Fruit fly (Drosophila melanogaster) whole organism, embryonic: ENCODE measurements around the gene CG31637.

ENCODE experiments used
- Aef1 ChIP-seq: fragments of 200-800 bp; sonication (Bioruptor generic); IDR thresholded peaks from 3 replicates; pipeline ENCODE4 v1.3.6; 2022; ENCODE audit warnings: missing biosample characterization, missing genetic modification characterization
- BEAF-32 ChIP-seq: fragments of 200-800 bp; sonication (Bioruptor generic); optimal IDR thresholded peaks from 3 replicates; lab custom pipeline; 2017; ENCODE audit warnings: missing biosample characterization, missing genetic modification characterization, mild to moderate bottlenecking, moderate library complexity, missing genetic modification reagents
- Bgb ChIP-seq: fragments of 200-800 bp; sonication (Bioruptor generic); IDR thresholded peaks from 2 replicates; pipeline ENCODE4 v1.3.6; 2022; ENCODE audit warnings: missing biosample characterization, missing genetic modification characterization; ENCODE audit not compliant: partially characterized antibody
- CG1024 ChIP-seq: fragments of 200-800 bp; sonication (Bioruptor generic); IDR thresholded peaks from 2 replicates; pipeline ENCODE4 v1.3.6; 2022; ENCODE audit warnings: missing biosample characterization, missing genetic modification characterization
- CG10267 ChIP-seq: fragments of 200-800 bp; sonication (Bioruptor generic); optimal IDR thresholded peaks from 2 replicates; lab custom pipeline; 2018; ENCODE audit warnings: missing biosample characterization, mild to moderate bottlenecking, missing genetic modification characterization, moderate library complexity
- CG10431 ChIP-seq: fragments of 200-800 bp; sonication (Bioruptor generic); optimal IDR thresholded peaks from 3 replicates; lab custom pipeline; 2018; ENCODE audit warnings: missing biosample characterization, mild to moderate bottlenecking, missing genetic modification characterization
- CG12769 ChIP-seq: fragments of 200-800 bp; sonication (Bioruptor generic); optimal IDR thresholded peaks from 2 replicates; lab custom pipeline; 2019; ENCODE audit warnings: missing biosample characterization, mild to moderate bottlenecking, missing genetic modification characterization, moderate library complexity
- CG13624 ChIP-seq: fragments of 200-800 bp; sonication (Bioruptor generic); optimal IDR thresholded peaks from 2 replicates; lab custom pipeline; 2016; ENCODE audit warnings: missing biosample characterization, missing genetic modification characterization
- CG13894 ChIP-seq: fragments of 200-800 bp; sonication (Bioruptor generic); optimal IDR thresholded peaks from 3 replicates; lab custom pipeline; 2018; ENCODE audit warnings: missing biosample characterization, mild to moderate bottlenecking, missing genetic modification characterization, moderate library complexity
- CG1647 ChIP-seq: fragments of 200-800 bp; sonication (Bioruptor generic); optimal IDR thresholded peaks from 3 replicates; lab custom pipeline; 2016; ENCODE audit warnings: missing biosample characterization, missing genetic modification characterization
- CG18262 ChIP-seq: fragments of 200-800 bp; optimal IDR thresholded peaks from 3 replicates; lab custom pipeline; 2019; ENCODE audit warnings: missing biosample characterization, mild to moderate bottlenecking, missing genetic modification characterization, moderate library complexity
- CG30020 ChIP-seq: fragments of 200-800 bp; optimal IDR thresholded peaks from 2 replicates; lab custom pipeline; 2019; ENCODE audit warnings: missing biosample characterization, mild to moderate bottlenecking, missing genetic modification characterization, moderate library complexity
- CG30403 ChIP-seq: fragments of 200-800 bp; sonication (Bioruptor generic); optimal IDR thresholded peaks from 3 replicates; lab custom pipeline; 2016; ENCODE audit warnings: missing biosample characterization, missing genetic modification characterization
- CG32532 ChIP-seq: fragments of 200-800 bp; sonication (Bioruptor generic); IDR thresholded peaks from 2 replicates; pipeline ENCODE4 v1.3.6; 2022; ENCODE audit warnings: missing biosample characterization, missing genetic modification characterization
- CG34376 ChIP-seq: fragments of 200-800 bp; sonication (Bioruptor generic); optimal IDR thresholded peaks from 2 replicates; lab custom pipeline; 2018; ENCODE audit warnings: missing biosample characterization, mild to moderate bottlenecking, missing genetic modification characterization
- CG3726 ChIP-seq: fragments of 200-800 bp; sonication (Bioruptor generic); IDR thresholded peaks from 3 replicates; pipeline ENCODE4, ENCODE4 v1.3.6; 2022; ENCODE audit warnings: missing biosample characterization, missing genetic modification characterization
- CG5953 ChIP-seq: fragments of 200-800 bp; sonication (Bioruptor generic); IDR thresholded peaks from 2 replicates; pipeline ENCODE4 v1.3.6; 2022; ENCODE audit warnings: missing biosample characterization, missing genetic modification characterization
- CG6854 ChIP-seq: fragments of 200-800 bp; sonication (Bioruptor generic); optimal IDR thresholded peaks from 3 replicates; lab custom pipeline; 2017; ENCODE audit warnings: missing biosample characterization, mild to moderate bottlenecking, missing genetic modification characterization
- CG7928 ChIP-seq: fragments of 200-800 bp; sonication (Bioruptor generic); optimal IDR thresholded peaks from 2 replicates; lab custom pipeline; 2017; ENCODE audit warnings: missing biosample characterization, mild to moderate bottlenecking, missing genetic modification characterization
- CG9609 ChIP-seq: fragments of 200-800 bp; sonication (Bioruptor generic); optimal IDR thresholded peaks from 3 replicates; lab custom pipeline; 2016; ENCODE audit warnings: missing biosample characterization, missing genetic modification characterization
- CrebB ChIP-seq: fragments of 200-800 bp; sonication (Bioruptor generic); optimal IDR thresholded peaks from 3 replicates; lab custom pipeline; 2018; ENCODE audit warnings: missing biosample characterization, mild to moderate bottlenecking, missing genetic modification characterization
- D19A ChIP-seq: fragments of 200-800 bp; optimal IDR thresholded peaks from 3 replicates; lab custom pipeline; 2019; ENCODE audit warnings: missing biosample characterization, mild to moderate bottlenecking, missing genetic modification characterization, moderate library complexity
- Dref ChIP-seq: fragments of 200-800 bp; sonication (Bioruptor generic); IDR thresholded peaks from 2 replicates; pipeline ENCODE4 v1.3.6; 2022; ENCODE audit warnings: missing biosample characterization, missing genetic modification characterization
- Ets65A ChIP-seq: fragments of 200-800 bp; sonication (Bioruptor generic); peaks from one replicate; lab custom pipeline; 2016; ENCODE audit warnings: missing biosample characterization, missing genetic modification characterization
- HLHmδ ChIP-seq: fragments of 200-800 bp; sonication (Bioruptor generic); optimal IDR thresholded peaks from 2 replicates; lab custom pipeline; 2018; ENCODE audit warnings: missing biosample characterization, mild to moderate bottlenecking, missing genetic modification characterization, moderate library complexity
- Lim3 ChIP-seq: fragments of 200-800 bp; sonication (Bioruptor generic); IDR thresholded peaks from 2 replicates; pipeline ENCODE4 v1.3.6; 2022; ENCODE audit warnings: missing biosample characterization, missing genetic modification characterization
- Med ChIP-seq: fragments of 200-800 bp; sonication (Bioruptor generic); peaks from one replicate; lab custom pipeline; 2016; ENCODE audit warnings: missing biosample characterization, missing genetic modification characterization, mild to moderate bottlenecking, inconsistent platforms, moderate library complexity
- Myb ChIP-seq: fragments of 200-800 bp; sonication (Bioruptor generic); optimal IDR thresholded peaks from 2 replicates; lab custom pipeline; 2016; ENCODE audit warnings: missing biosample characterization, missing genetic modification characterization
- Nf-YB ChIP-seq: fragments of 200-800 bp; sonication (Bioruptor generic); optimal IDR thresholded peaks from 3 replicates; lab custom pipeline; 2019; ENCODE audit warnings: missing biosample characterization, mild to moderate bottlenecking, missing genetic modification characterization, moderate library complexity
- Opbp ChIP-seq: fragments of 200-800 bp; sonication (Bioruptor generic); IDR thresholded peaks from 3 replicates; pipeline ENCODE4 v1.3.6; 2022; ENCODE audit warnings: missing biosample characterization, missing genetic modification characterization; ENCODE audit not compliant: partially characterized antibody
- Stat92E ChIP-seq, 3 experiments: fragments of >200 bp in 2 of 3; fragments of 200-800 bp in 1 of 3; sonication (Bioruptor generic) in 1 of 3; optimal IDR thresholded peaks; 2 replicates each; lab custom pipeline; 2017 to 2019; ENCODE audit warnings: missing biosample characterization in 3 of 3, missing genetic modification characterization in 3 of 3, mild to moderate bottlenecking in 1 of 3, moderate library complexity in 1 of 3
- YL-1 ChIP-seq: fragments of 200-800 bp; sonication (Bioruptor generic); optimal IDR thresholded peaks from 3 replicates; lab custom pipeline; 2017; ENCODE audit warnings: missing biosample characterization, mild to moderate bottlenecking, missing genetic modification characterization
- ac ChIP-seq: fragments of 200-800 bp; sonication (Bioruptor generic); optimal IDR thresholded peaks from 3 replicates; lab custom pipeline; 2017; ENCODE audit warnings: missing biosample characterization, mild to moderate bottlenecking, missing genetic modification characterization
- chinmo ChIP-seq: fragments of 200-800 bp; sonication (Bioruptor generic); IDR thresholded peaks from 4 replicates; pipeline ENCODE4 v1.3.6; 2022; ENCODE audit warnings: missing biosample characterization, missing genetic modification characterization; ENCODE audit not compliant: partially characterized antibody
- cwo ChIP-seq: fragments of 200-800 bp; sonication (Bioruptor generic); optimal IDR thresholded peaks from 3 replicates; lab custom pipeline; 2017; ENCODE audit warnings: missing biosample characterization, missing genetic modification characterization, mild to moderate bottlenecking, moderate library complexity, missing genetic modification reagents
- dysf ChIP-seq: fragments of 200-800 bp; sonication (Bioruptor generic); IDR thresholded peaks from 3 replicates; pipeline ENCODE4 v1.3.6; 2022; ENCODE audit warnings: missing biosample characterization, missing genetic modification characterization
- eyg ChIP-seq: fragments of 200-800 bp; sonication (Bioruptor generic); optimal IDR thresholded peaks from 3 replicates; lab custom pipeline; 2016; ENCODE audit warnings: missing biosample characterization, missing genetic modification characterization
- fd102C ChIP-seq: fragments of 200-800 bp; sonication (Bioruptor generic); optimal IDR thresholded peaks from 2 replicates; lab custom pipeline; 2018; ENCODE audit warnings: missing biosample characterization, mild to moderate bottlenecking, missing genetic modification characterization, moderate library complexity
- kay ChIP-seq: fragments of 200-800 bp; sonication (Bioruptor generic); optimal IDR thresholded peaks from 2 replicates; lab custom pipeline; 2016; ENCODE audit warnings: missing biosample characterization, missing genetic modification characterization
- onecut ChIP-seq: fragments of 200-800 bp; sonication (Bioruptor generic); IDR thresholded peaks from 2 replicates; pipeline ENCODE4 v1.3.6; 2022; ENCODE audit warnings: missing biosample characterization, missing genetic modification characterization
- pita ChIP-seq: fragments of 200-800 bp; sonication (Bioruptor generic); optimal IDR thresholded peaks from 2 replicates; lab custom pipeline; 2017; ENCODE audit warnings: missing biosample characterization, mild to moderate bottlenecking, missing genetic modification characterization
- sens ChIP-seq: fragments of 200-800 bp; sonication (Bioruptor generic); peaks from one replicate; lab custom pipeline; 2016; ENCODE audit warnings: missing biosample characterization, missing genetic modification characterization
- sug ChIP-seq: fragments of 200-800 bp; optimal IDR thresholded peaks from 2 replicates; lab custom pipeline; 2019; ENCODE audit warnings: missing biosample characterization, mild to moderate bottlenecking, missing genetic modification characterization, moderate library complexity
- tio ChIP-seq: fragments of 200-800 bp; sonication (Bioruptor generic); optimal IDR thresholded peaks from 2 replicates; lab custom pipeline; 2017; ENCODE audit warnings: missing biosample characterization, missing genetic modification characterization, inconsistent platforms
- vnd ChIP-seq: fragments of 200-800 bp; sonication (Bioruptor generic); IDR thresholded peaks from 3 replicates; pipeline ENCODE4 v1.3.6; 2022; ENCODE audit warnings: missing biosample characterization, missing genetic modification characterization; ENCODE audit not compliant: partially characterized antibody

The CG31637 gene

DNA sequence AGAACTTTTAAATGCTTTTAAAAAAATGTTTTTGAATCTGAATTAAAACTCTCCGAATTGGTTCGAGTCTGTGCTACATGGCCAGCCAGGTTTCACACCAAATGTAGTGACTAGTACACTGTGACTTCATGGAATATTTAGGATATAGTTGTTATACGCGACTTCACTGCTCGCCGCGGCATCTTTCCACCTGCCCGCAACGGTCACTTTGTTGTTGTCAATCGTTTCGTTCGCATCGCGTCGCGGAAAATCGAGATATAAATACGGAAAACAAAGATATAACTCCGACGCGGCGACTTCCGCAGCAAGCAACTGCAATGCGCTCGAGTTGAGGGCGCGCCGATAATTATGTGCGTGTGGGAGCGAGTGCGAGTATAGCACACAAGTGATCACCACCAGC is at the start of gene CG31637 (continued):
- 0 out of 2 replicates have a peak, but pooled peaks have one; percentile 23 for TF ChIP-seq onecut (GFP tag; lab: Robert Waterston, UW)
- peak; percentile 46 for TF ChIP-seq BEAF-32 (GFP tag; lab: Kevin White, UChicago)
- peak; percentile 49 for TF ChIP-seq CG10267 (tag; lab: Kevin White, UChicago)
- TF ChIP-seq cwo (GFP tag; lab: Kevin White, UChicago): no peak
- TF ChIP-seq dysf (GFP tag; lab: Robert Waterston, UW): no peak
- peak; percentile 27 for TF ChIP-seq CG9609 (GFP tag; lab: Kevin White, UChicago)
- no peak for TF ChIP-seq vnd (GFP tag; lab: Robert Waterston, UW)
- peak; percentile 11 for TF ChIP-seq CG30020
- peak; percentile 44 for TF ChIP-seq Dref (GFP tag; lab: Robert Waterston, UW)
- TF ChIP-seq CG10431: peak; percentile 2
- peak; percentile 55 for TF ChIP-seq CG34376 (GFP tag; lab: Kevin White, UChicago)
- TF ChIP-seq CrebB: peak; percentile 21
- peak; percentile 85 for TF ChIP-seq Med
- TF ChIP-seq fd102C (GFP tag; lab: Kevin White, UChicago): no peak
- no peak for TF ChIP-seq CG3726 (GFP tag; lab: Robert Waterston, UW)
- peak; percentile 0 for TF ChIP-seq CG18262 (tag; lab: Kevin White, UChicago)
- no peak for TF ChIP-seq CG30403 (GFP tag; lab: Kevin White, UChicago)
- TF ChIP-seq CG12769 (tag; lab: Kevin White, UChicago): no peak
- TF ChIP-seq CG13624: peak; percentile 61
- peak; percentile 39 for TF ChIP-seq HLHmδ (GFP tag; lab: Kevin White, UChicago)
- no peak for TF ChIP-seq eyg
- TF ChIP-seq CG7928 (GFP tag; lab: Kevin White, UChicago): peak; percentile 20
- no peak for TF ChIP-seq Aef1 (GFP tag; lab: Robert Waterston, UW)
- peak; percentile 49 for TF ChIP-seq sug (tag; lab: Kevin White, UChicago)
- peak; percentile 54 for TF ChIP-seq Nf-YB (GFP tag; lab: Kevin White, UChicago)

DNA sequence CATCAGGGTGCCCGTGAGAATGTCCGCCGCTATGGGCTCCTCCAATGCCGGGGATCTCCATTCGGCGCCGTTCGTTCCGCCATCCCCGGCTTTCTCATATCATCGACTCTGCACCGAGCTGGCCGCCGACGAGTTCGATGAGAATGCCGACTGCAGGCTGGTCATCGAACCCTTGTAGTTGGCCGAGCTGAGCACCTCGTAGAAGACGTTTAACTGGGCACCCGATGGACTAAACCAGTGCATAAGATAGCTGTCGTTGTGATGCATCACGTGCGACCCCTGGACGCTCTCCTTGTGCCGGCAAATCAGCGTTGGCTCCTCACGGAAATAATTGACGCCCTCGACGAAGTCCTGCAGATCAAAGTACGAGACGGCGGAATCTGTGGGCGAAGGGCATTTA is 48.7 kb upstream of the CG31637 start:
- TF ChIP-seq Med: peak; percentile 43
- TF ChIP-seq kay (GFP tag; lab: Kevin White, UChicago): no peak
- TF ChIP-seq Bgb: 0 out of 2 replicates have a peak, but pooled peaks have one; percentile 10
- TF ChIP-seq CG6854 (GFP tag; lab: Kevin White, UChicago): no peak
- TF ChIP-seq Ets65A (GFP tag; lab: Kevin White, UChicago): peak; percentile 89
- TF ChIP-seq pita (GFP tag; lab: Kevin White, UChicago): no peak
- no peak for TF ChIP-seq ac (GFP tag; lab: Kevin White, UChicago)
- TF ChIP-seq CG5953: no peak
- no peak for TF ChIP-seq tio (GFP tag; lab: Kevin White, UChicago)
- TF ChIP-seq YL-1: no peak
- TF ChIP-seq D19A (tag; lab: Kevin White, UChicago): no peak
- TF ChIP-seq Myb: no peak
- TF ChIP-seq CG10431: no peak
- TF ChIP-seq CG32532 (GFP tag; lab: Robert Waterston, UW): no peak
- TF ChIP-seq CG1024: 0 out of 2 replicates have a peak, but pooled peaks have one; percentile 3
- TF ChIP-seq Stat92E (GFP tag; optimal IDR thresholded peaks at IDR 0.05; lab: Kevin White, UChicago): no peak
- no peak for TF ChIP-seq Opbp (GFP tag; lab: Robert Waterston, UW)
- TF ChIP-seq Lim3 (GFP tag; lab: Robert Waterston, UW): no peak
- no peak for TF ChIP-seq CG13894 (tag; lab: Kevin White, UChicago)
- TF ChIP-seq CG1647: no peak
- TF ChIP-seq sens (GFP tag; lab: Kevin White, UChicago): peak; percentile 26
- 0 out of 4 replicates have a peak, but pooled peaks have one; percentile 18 for TF ChIP-seq chinmo (GFP tag; lab: Robert Waterston, UW)
- TF ChIP-seq CrebB: no peak
